Fruit fly (Drosophila melanogaster) whole organism, prepupa: ENCODE data around the gene Septin1.

Experiments
- CG10631 ChIP-seq: fragments of 200-800 bp; sonication (Bioruptor generic); optimal IDR thresholded peaks from 2 replicates; lab custom pipeline; 2016; ENCODE audit warnings: missing biosample characterization, missing genetic modification characterization
- CG11762 ChIP-seq: fragments of 200-800 bp; sonication (Bioruptor generic); optimal IDR thresholded peaks from 3 replicates; lab custom pipeline; 2016; ENCODE audit warnings: missing biosample characterization, missing genetic modification characterization; ENCODE audit not compliant: insufficient read depth
- CG11902 ChIP-seq: fragments of 200-800 bp; sonication (Bioruptor generic); optimal IDR thresholded peaks from 3 replicates; lab custom pipeline; 2016; ENCODE audit warnings: missing biosample characterization, missing genetic modification characterization
- CG15336 ChIP-seq: fragments of 200-800 bp; sonication (Bioruptor generic); IDR thresholded peaks from 2 replicates; pipeline ENCODE4 v1.3.6; 2022; ENCODE audit warnings: missing biosample characterization, missing genetic modification characterization
- CG16779 ChIP-seq: fragments of 200-800 bp; sonication (Bioruptor generic); optimal IDR thresholded peaks from 3 replicates; lab custom pipeline; 2017; ENCODE audit warnings: missing biosample characterization, mild to moderate bottlenecking, missing genetic modification characterization
- CG32006 ChIP-seq: fragments of 200-800 bp; sonication (Bioruptor generic); optimal IDR thresholded peaks from 3 replicates; lab custom pipeline; 2017; ENCODE audit warnings: missing biosample characterization, mild to moderate bottlenecking, missing genetic modification characterization
- CG34406 ChIP-seq: fragments of 200-800 bp; sonication (Bioruptor generic); optimal IDR thresholded peaks from 3 replicates; lab custom pipeline; 2016; ENCODE audit warnings: missing biosample characterization, missing genetic modification characterization
- CG3919 ChIP-seq: fragments of 200-800 bp; sonication (Bioruptor generic); optimal IDR thresholded peaks from 3 replicates; lab custom pipeline; 2016; ENCODE audit warnings: missing biosample characterization, missing genetic modification characterization
- CG4318 ChIP-seq: fragments of 200-800 bp; sonication (Bioruptor generic); optimal IDR thresholded peaks from 3 replicates; lab custom pipeline; 2017; ENCODE audit warnings: missing biosample characterization, mild to moderate bottlenecking, missing genetic modification characterization
- CG6163 ChIP-seq: fragments of 200-800 bp; sonication (Bioruptor generic); IDR thresholded peaks from 3 replicates; pipeline ENCODE4 v1.3.6; 2022; ENCODE audit warnings: missing biosample characterization, missing genetic modification characterization
- CG6276 ChIP-seq: fragments of 200-800 bp; sonication (Bioruptor generic); optimal IDR thresholded peaks from 2 replicates; lab custom pipeline; 2017; ENCODE audit warnings: missing biosample characterization, mild to moderate bottlenecking, missing genetic modification characterization
- CG6792 ChIP-seq: fragments of 200-800 bp; sonication (Bioruptor generic); optimal IDR thresholded peaks from 3 replicates; lab custom pipeline; 2016; ENCODE audit warnings: missing biosample characterization, missing genetic modification characterization
- CG6808 ChIP-seq: fragments of 200-800 bp; sonication (Bioruptor generic); optimal IDR thresholded peaks from 3 replicates; lab custom pipeline; 2017; ENCODE audit warnings: missing biosample characterization, missing genetic modification characterization, mild to moderate bottlenecking, moderate library complexity, missing genetic modification reagents
- CG6854 ChIP-seq: fragments of 200-800 bp; sonication (Bioruptor generic); optimal IDR thresholded peaks from 2 replicates; lab custom pipeline; 2017; ENCODE audit warnings: missing biosample characterization, mild to moderate bottlenecking, missing genetic modification characterization
- CG7368 ChIP-seq: fragments of 200-800 bp; sonication (Bioruptor generic); optimal IDR thresholded peaks from 3 replicates; lab custom pipeline; 2016; ENCODE audit warnings: missing biosample characterization, missing genetic modification characterization
- CG8119 ChIP-seq: fragments of 200-800 bp; sonication (Bioruptor generic); IDR thresholded peaks from 3 replicates; pipeline ENCODE4 v1.3.6; 2022; ENCODE audit warnings: missing biosample characterization, missing genetic modification characterization
- CG8319 ChIP-seq: fragments of 200-800 bp; sonication (Bioruptor generic); optimal IDR thresholded peaks from 3 replicates; lab custom pipeline; 2016; ENCODE audit warnings: missing biosample characterization, missing genetic modification characterization
- Eip75B ChIP-seq: fragments of 200-800 bp; sonication (Bioruptor generic); optimal IDR thresholded peaks from 3 replicates; lab custom pipeline; 2016; ENCODE audit warnings: missing biosample characterization, missing genetic modification characterization
- Eip78C ChIP-seq: fragments of 200-800 bp; sonication (Bioruptor generic); peaks from one replicate; lab custom pipeline; 2016; ENCODE audit warnings: missing biosample characterization, missing genetic modification characterization
- Eip93F ChIP-seq: fragments of 200-800 bp; sonication (Bioruptor generic); optimal IDR thresholded peaks from 2 replicates; lab custom pipeline; 2016; ENCODE audit warnings: missing biosample characterization, mild to moderate bottlenecking, missing genetic modification characterization
- Ets21C ChIP-seq: fragments of 200-800 bp; sonication (Bioruptor generic); optimal IDR thresholded peaks from 3 replicates; lab custom pipeline; 2016; ENCODE audit warnings: missing biosample characterization, missing genetic modification characterization
- Gug ChIP-seq: fragments of 200-800 bp; sonication (Bioruptor generic); IDR thresholded peaks from 2 replicates; pipeline ENCODE4 v1.3.6; 2022; ENCODE audit warnings: missing biosample characterization, missing genetic modification characterization
- Hr38 ChIP-seq: sonication (Bioruptor generic); optimal IDR thresholded peaks from 2 replicates; lab custom pipeline; 2016; ENCODE audit warnings: missing biosample characterization, missing genetic modification characterization
- Lpt ChIP-seq: fragments of 200-800 bp; sonication (Bioruptor generic); optimal IDR thresholded peaks from 3 replicates; lab custom pipeline; 2016; ENCODE audit warnings: missing biosample characterization, missing genetic modification characterization
- OdsH ChIP-seq: fragments of 200-800 bp; sonication (Bioruptor generic); optimal IDR thresholded peaks from 3 replicates; lab custom pipeline; 2016; ENCODE audit warnings: missing biosample characterization, missing genetic modification characterization
- Smox ChIP-seq: fragments of 200-800 bp; sonication (Bioruptor generic); optimal IDR thresholded peaks from 3 replicates; lab custom pipeline; 2016; ENCODE audit warnings: missing biosample characterization, missing genetic modification characterization
- Sox102F ChIP-seq: fragments of 200-800 bp; sonication (Bioruptor generic); optimal IDR thresholded peaks from 2 replicates; lab custom pipeline; 2016; ENCODE audit warnings: missing biosample characterization, mild to moderate bottlenecking, missing genetic modification characterization
- Sox14 ChIP-seq: fragments of 200-800 bp; sonication (Bioruptor generic); optimal IDR thresholded peaks from 3 replicates; lab custom pipeline; 2016; ENCODE audit warnings: missing biosample characterization, missing genetic modification characterization
- cyc ChIP-seq: fragments of 200-800 bp; sonication (Bioruptor generic); optimal IDR thresholded peaks from 3 replicates; lab custom pipeline; 2016; ENCODE audit warnings: missing biosample characterization, missing genetic modification characterization
- dac ChIP-seq: fragments of 200-800 bp; sonication (Bioruptor generic); optimal IDR thresholded peaks from 2 replicates; lab custom pipeline; 2017; ENCODE audit warnings: missing biosample characterization, mild to moderate bottlenecking, missing genetic modification characterization
- dsx ChIP-seq: fragments of 200-800 bp; optimal IDR thresholded peaks from 3 replicates; lab custom pipeline; 2019; ENCODE audit warnings: missing biosample characterization, mild to moderate bottlenecking, missing genetic modification characterization, moderate library complexity; ENCODE audit not compliant: poor library complexity, severe bottlenecking
- eg ChIP-seq: fragments of 200-800 bp; sonication (Bioruptor generic); IDR thresholded peaks from 3 replicates; pipeline ENCODE4 v1.3.6; 2022; ENCODE audit warnings: missing biosample characterization, missing genetic modification characterization
- esn ChIP-seq: fragments of 200-800 bp; sonication (Bioruptor generic); optimal IDR thresholded peaks from 2 replicates; lab custom pipeline; 2016; ENCODE audit warnings: missing biosample characterization, mild to moderate bottlenecking, missing genetic modification characterization, moderate library complexity
- fd59A ChIP-seq: fragments of 200-800 bp; sonication (Bioruptor generic); optimal IDR thresholded peaks from 2 replicates; lab custom pipeline; 2017; ENCODE audit warnings: missing biosample characterization, mild to moderate bottlenecking, missing genetic modification characterization, missing genetic modification reagents
- fd85E ChIP-seq: fragments of 200-800 bp; sonication (Bioruptor generic); optimal IDR thresholded peaks from 3 replicates; lab custom pipeline; 2016; ENCODE audit warnings: missing biosample characterization, missing genetic modification characterization
- fkh ChIP-seq: fragments of 200-800 bp; sonication (Bioruptor generic); optimal IDR thresholded peaks from 3 replicates; lab custom pipeline; 2017; ENCODE audit warnings: missing biosample characterization, mild to moderate bottlenecking, missing genetic modification characterization, moderate library complexity
- lz ChIP-seq: fragments of 200-800 bp; sonication (Bioruptor generic); optimal IDR thresholded peaks from 3 replicates; lab custom pipeline; 2016; ENCODE audit warnings: missing biosample characterization, missing genetic modification characterization
- net ChIP-seq: fragments of 200-800 bp; sonication (Bioruptor generic); optimal IDR thresholded peaks from 3 replicates; lab custom pipeline; 2016; ENCODE audit warnings: missing biosample characterization, missing genetic modification characterization
- pdm3 ChIP-seq: fragments of 200-800 bp; sonication (Bioruptor generic); optimal IDR thresholded peaks from 3 replicates; lab custom pipeline; 2016; ENCODE audit warnings: missing biosample characterization, missing genetic modification characterization
- ss ChIP-seq, 2 experiments: fragments of 200-800 bp; sonication (Bioruptor generic); optimal IDR thresholded peaks; 2 replicates in 1 of 2; 3 replicates in 1 of 2; lab custom pipeline; 2017 to 2018; ENCODE audit warnings: mild to moderate bottlenecking in 2 of 2, missing biosample characterization in 2 of 2, missing genetic modification characterization in 2 of 2, moderate library complexity in 1 of 2
- svp ChIP-seq: fragments of 200-800 bp; sonication (Bioruptor generic); peaks from one replicate; lab custom pipeline; 2016; ENCODE audit warnings: missing biosample characterization, missing genetic modification characterization
- vri ChIP-seq: fragments of 200-800 bp; sonication (Bioruptor generic); optimal IDR thresholded peaks from 3 replicates; lab custom pipeline; 2016; ENCODE audit warnings: missing biosample characterization, mild to moderate bottlenecking, missing genetic modification characterization

The Septin1 gene

DNA sequence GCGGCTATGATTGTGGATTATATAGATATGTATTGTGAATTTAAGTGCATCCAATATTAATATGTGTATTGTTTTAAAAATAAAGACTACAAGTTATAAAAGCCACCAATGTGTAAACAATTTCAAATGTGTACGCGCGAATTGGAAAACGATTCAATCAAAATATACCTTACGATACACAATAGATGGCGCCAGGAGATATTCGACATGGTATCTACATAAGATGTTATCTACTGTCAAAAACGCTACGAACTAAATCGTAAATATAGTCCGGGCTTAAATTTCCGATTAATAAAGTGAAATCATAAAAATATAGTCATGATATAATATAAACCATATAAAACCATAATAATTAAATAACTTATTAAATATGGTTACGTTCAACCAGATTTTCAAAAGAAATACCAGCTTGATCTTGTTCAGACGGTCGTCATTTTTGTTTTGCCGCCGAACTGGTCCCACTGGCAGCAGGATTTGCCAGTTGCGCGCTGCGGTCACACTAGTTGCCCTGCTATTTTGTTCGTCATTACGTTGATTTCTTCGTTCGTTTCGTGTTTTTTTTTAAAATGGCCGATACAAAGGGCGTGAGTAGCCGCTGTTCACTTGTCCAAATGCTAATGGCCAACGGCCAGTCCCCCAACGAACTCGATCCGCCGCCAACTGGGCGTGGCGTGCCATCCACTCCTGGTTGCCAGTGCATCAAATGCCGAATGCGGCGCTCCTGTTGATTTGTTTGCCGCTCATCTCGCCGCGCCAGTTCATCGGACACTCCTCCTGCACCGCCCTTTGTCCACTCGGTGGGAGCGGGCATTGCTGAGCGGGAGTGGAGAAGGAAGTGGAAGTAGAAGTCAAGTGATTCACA, at the start of gene Septin1:
Gene Septin1 (plus strand): TSS at position 477 of the 862 bp plus-strand sequence.
- TF ChIP-seq CG6854 (GFP tag; lab: Kevin White, UChicago) (peak; percentile 49), svp (GFP tag; lab: Kevin White, UChicago) (peak; percentile 77), CG15336 (GFP tag; lab: Robert Waterston, UW) (0 out of 2 replicates have a peak, but pooled peaks have one; percentile 16), CG6808 (peak; percentile 4), fkh (GFP tag; lab: Kevin White, UChicago) (peak; percentile 72), CG3919 (GFP tag; lab: Kevin White, UChicago) (no peak), CG8119 (GFP tag; lab: Robert Waterston, UW) (no peak), CG6276 (no peak), Sox14 (GFP tag; lab: Kevin White, UChicago) (peak; percentile 87), Eip78C (GFP tag; lab: Kevin White, UChicago) (peak; percentile 64), Lpt (GFP tag; lab: Kevin White, UChicago) (no peak), Hr38 (GFP tag; lab: Kevin White, UChicago) (no peak), CG6792 (GFP tag; lab: Kevin White, UChicago) (no peak), eg (GFP tag; lab: Robert Waterston, UW) (no peak)
- TF ChIP-seq, all 60 proteins: peak for 7

DNA sequence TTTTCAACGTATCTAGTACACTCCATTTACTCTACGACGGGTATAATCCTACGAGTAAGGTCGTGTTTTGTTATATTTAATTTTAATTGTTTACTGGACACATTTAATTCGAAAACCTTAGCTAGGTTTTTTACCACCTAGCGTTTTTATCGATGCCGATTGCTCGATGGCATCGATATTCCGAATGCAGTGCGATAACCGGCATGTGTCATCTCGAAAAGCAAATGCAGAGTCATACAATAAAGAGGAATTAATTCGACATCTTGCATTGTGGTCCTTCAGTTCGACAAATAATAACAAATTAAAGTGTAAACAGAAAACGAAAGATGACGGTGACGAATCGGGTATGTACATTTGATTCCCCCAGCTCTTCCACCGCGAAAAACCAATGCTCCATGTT, 42.2 kb upstream of the Septin1 start, which contains the start of gene Rpt6:
Gene Rpt6 (plus strand): TSS at position 201 of the 400 bp plus-strand sequence.
- TF ChIP-seq esn (GFP tag; lab: Kevin White, UChicago), result peak; percentile 13
- TF ChIP-seq CG6854 (GFP tag; lab: Kevin White, UChicago), result peak; percentile 38
- no peak for TF ChIP-seq CG11762 (GFP tag; lab: Kevin White, UChicago)
- TF ChIP-seq OdsH, result no peak
- peak; percentile 59 for TF ChIP-seq Eip78C (GFP tag; lab: Kevin White, UChicago)
- TF ChIP-seq CG10631 (GFP tag; lab: Kevin White, UChicago), result no peak
- peak; percentile 16 for TF ChIP-seq Sox14 (GFP tag; lab: Kevin White, UChicago)
- TF ChIP-seq lz (GFP tag; lab: Kevin White, UChicago), result peak; percentile 2

DNA sequence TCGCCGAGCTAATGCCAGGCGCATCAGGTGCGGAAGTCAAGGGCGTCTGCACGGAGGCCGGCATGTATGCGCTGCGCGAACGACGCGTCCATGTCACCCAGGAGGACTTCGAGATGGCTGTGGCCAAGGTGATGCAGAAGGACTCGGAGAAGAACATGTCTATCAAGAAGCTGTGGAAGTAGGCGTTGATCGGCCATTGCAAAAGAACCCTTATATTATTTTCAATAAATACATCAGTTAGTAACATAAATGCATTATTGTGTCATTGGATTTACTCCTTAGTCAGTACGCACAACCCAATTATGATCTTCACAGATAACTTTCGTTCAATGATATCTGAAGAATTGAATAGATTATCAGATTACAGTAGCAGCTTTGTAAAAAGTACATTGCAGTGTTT, 40.7 kb upstream of the Septin1 start, which contains the start of gene CG1801:
Gene CG1801 (minus strand): TSS at position 101 of the 400 bp plus-strand sequence.
- TF ChIP-seq fd59A (no peak), dsx (no peak), CG6163 (GFP tag; lab: Robert Waterston, UW) (no peak), Eip78C (GFP tag; lab: Kevin White, UChicago) (no peak), Eip93F (GFP tag; lab: Kevin White, UChicago) (no peak), Eip75B (GFP tag; lab: Kevin White, UChicago) (no peak), Smox (no peak)

DNA sequence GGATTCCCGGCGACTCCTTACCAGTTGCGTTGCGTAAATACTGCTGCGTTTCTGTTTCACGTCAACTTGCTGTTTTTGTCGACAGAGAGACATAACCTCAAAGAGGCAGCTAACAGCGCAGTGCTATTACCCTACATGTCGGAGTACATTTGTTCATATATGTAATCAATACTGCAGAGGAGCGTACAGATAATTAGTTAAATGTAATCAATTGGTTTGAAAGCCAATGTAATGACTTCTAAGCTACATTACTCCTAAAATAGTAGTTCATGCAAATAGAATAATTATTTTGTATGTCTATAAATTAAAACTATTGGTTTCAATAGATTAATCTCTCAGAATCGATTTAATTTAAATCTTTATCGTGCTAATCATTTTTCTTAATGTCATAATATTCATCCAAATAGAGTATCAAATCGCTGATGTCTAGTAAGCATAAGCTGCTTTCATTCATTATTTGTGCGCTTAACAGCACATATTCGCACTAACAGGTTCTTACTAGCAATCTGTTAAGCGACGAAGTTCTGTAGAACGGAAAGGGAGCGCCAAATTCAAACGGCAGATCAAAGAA, 38.8 kb upstream of the Septin1 start, which contains the start of the genes SLIRP1 and anox:
Gene SLIRP1 (minus strand): TSS at position 95 of the 571 bp plus-strand sequence.
Gene anox (minus strand): TSS at position 95 of the 571 bp plus-strand sequence.
- TF ChIP-seq OdsH (peak; percentile 87), CG10631 (GFP tag; lab: Kevin White, UChicago) (peak; percentile 89), CG7368 (peak; percentile 70), fkh (GFP tag; lab: Kevin White, UChicago) (peak; percentile 31), CG6854 (GFP tag; lab: Kevin White, UChicago) (peak; percentile 71), CG8319 (GFP tag; lab: Kevin White, UChicago) (peak; percentile 65), CG34406 (peak; percentile 84), CG8119 (GFP tag; lab: Robert Waterston, UW) (peak; percentile 87), vri (GFP tag; lab: Kevin White, UChicago) (peak; percentile 54), fd85E (GFP tag; lab: Kevin White, UChicago) (no peak), CG11902 (GFP tag; lab: Kevin White, UChicago) (peak; percentile 77), Ets21C (GFP tag; lab: Kevin White, UChicago) (peak; percentile 75), Hr38 (GFP tag; lab: Kevin White, UChicago) (no peak), dac (GFP tag; lab: Kevin White, UChicago) (peak; percentile 59), ss (GFP tag; optimal IDR thresholded peaks at IDR 0.05; lab: Kevin White, UChicago) (peak; percentile 82 to 86), Sox102F (GFP tag; lab: Kevin White, UChicago) (peak; percentile 74), svp (GFP tag; lab: Kevin White, UChicago) (peak; percentile 92), pdm3 (GFP tag; lab: Kevin White, UChicago) (peak; percentile 89), CG4318 (no peak), cyc (GFP tag; lab: Kevin White, UChicago) (peak; percentile 80), net (GFP tag; lab: Kevin White, UChicago) (peak; percentile 81), CG32006 (GFP tag; lab: Kevin White, UChicago) (peak; percentile 89), CG15336 (GFP tag; lab: Robert Waterston, UW) (peak; percentile 86), CG16779 (tag; lab: Kevin White, UChicago) (peak; percentile 79), Gug (GFP tag; lab: Robert Waterston, UW) (peak; percentile 77), dsx (peak; percentile 88)
